Fruit fly (Drosophila melanogaster) S2 (cell line): ENCODE measurements around the gene Galphai.

ENCODE experiments used
- CG8478 ChIP-seq: fragments of >200 bp; optimal IDR thresholded peaks from 2 replicates; lab custom pipeline; 2018
- CTCF ChIP-seq, 2 experiments: fragments of >200 bp; optimal IDR thresholded peaks; 2 replicates each; lab custom pipeline; 2018

- TF ChIP-seq CTCF (optimal IDR thresholded peaks at IDR 0.05; lab: Kevin White, UChicago) (no peak), CG8478 (no peak)
These were observed 18.8 kb upstream of the Galphai start, which contains the start of gene Mp for dm6 chr3L:6998692-6999091.
